Worm (Caenorhabditis elegans) whole organism, late embryonic: ENCODE results near the gene T25B2.3.

Experiments
- C08G9.2 ChIP-seq: sonication (generic microtip); optimal IDR thresholded peaks from 2 replicates; lab custom pipeline; 2016; ENCODE audit warnings: mild to moderate bottlenecking, missing genetic modification characterization, moderate library complexity, missing compliant biosample characterization
- C38D4.7 ChIP-seq: fragments of 200-800 bp; sonication (Bioruptor generic); optimal IDR thresholded peaks from 2 replicates; lab custom pipeline; 2018; ENCODE audit warnings: mild to moderate bottlenecking, missing genetic modification characterization, moderate library complexity, missing compliant biosample characterization
- F13H6.1 ChIP-seq: sonication (generic microtip); optimal IDR thresholded peaks from 2 replicates; lab custom pipeline; 2016; ENCODE audit warnings: missing genetic modification characterization, missing compliant biosample characterization
- K02D7.2 ChIP-seq: sonication (generic microtip); optimal IDR thresholded peaks from 2 replicates; lab custom pipeline; 2017; ENCODE audit warnings: mild to moderate bottlenecking, missing genetic modification characterization, missing compliant biosample characterization
- K09A11.1 ChIP-seq: sonication (generic microtip); optimal IDR thresholded peaks from 2 replicates; lab custom pipeline; 2017; ENCODE audit warnings: antibody characterized with exemption, mild to moderate bottlenecking, missing genetic modification characterization, missing compliant biosample characterization; ENCODE audit not compliant: insufficient read depth
- T23F11.4 ChIP-seq: fragments of 200-800 bp; sonication (Bioruptor generic); optimal IDR thresholded peaks from 2 replicates; lab custom pipeline; 2018; ENCODE audit warnings: mild to moderate bottlenecking, missing genetic modification characterization, missing compliant biosample characterization
- Y22D7AL.16 ChIP-seq: sonication (generic microtip); optimal IDR thresholded peaks from 2 replicates; lab custom pipeline; 2016; ENCODE audit warnings: missing genetic modification characterization, missing compliant biosample characterization
- ahr-1 ChIP-seq: sonication (generic microtip); optimal IDR thresholded peaks from 2 replicates; lab custom pipeline; 2016; ENCODE audit warnings: missing genetic modification characterization, missing compliant biosample characterization
- ceh-2 ChIP-seq: sonication (generic microtip); optimal IDR thresholded peaks from 2 replicates; lab custom pipeline; 2016; ENCODE audit warnings: missing genotype, missing genetic modification characterization, missing compliant biosample characterization
- ceh-22 ChIP-seq: sonication (generic microtip); optimal IDR thresholded peaks from 2 replicates; lab custom pipeline; 2017; ENCODE audit warnings: missing biosample characterization, missing genetic modification characterization
- ceh-24 ChIP-seq: sonication (generic microtip); optimal IDR thresholded peaks from 2 replicates; lab custom pipeline; 2016; ENCODE audit warnings: mild to moderate bottlenecking, missing genetic modification characterization, missing compliant biosample characterization
- ceh-30 ChIP-seq: fragments of 150-350 bp; optimal IDR thresholded peaks from 2 replicates; lab custom pipeline; 2014; ENCODE audit warnings: missing biosample characterization, missing genetic modification characterization
- ceh-31 ChIP-seq: sonication (generic microtip); optimal IDR thresholded peaks from 2 replicates; lab custom pipeline; 2016; ENCODE audit warnings: missing genetic modification characterization, missing compliant biosample characterization
- ceh-45 ChIP-seq: fragments of 200-800 bp; sonication (Bioruptor generic); IDR thresholded peaks from 2 replicates; pipeline ENCODE4 v1.3.6; 2022; ENCODE audit warnings: missing genetic modification reagents, missing genetic modification characterization, missing compliant biosample characterization
- ceh-48 ChIP-seq: sonication (generic microtip); optimal IDR thresholded peaks from 2 replicates; lab custom pipeline; 2016; ENCODE audit warnings: missing genetic modification characterization, inconsistent platforms, missing compliant biosample characterization
- ceh-6 ChIP-seq: fragments of 200-800 bp; sonication (Bioruptor generic); optimal IDR thresholded peaks from 2 replicates; lab custom pipeline; 2018; ENCODE audit warnings: mild to moderate bottlenecking, missing genetic modification characterization, missing compliant biosample characterization
- ceh-9 ChIP-seq: sonication (generic microtip); optimal IDR thresholded peaks from 2 replicates; lab custom pipeline; 2016; ENCODE audit warnings: mild to moderate bottlenecking, missing genetic modification characterization, inconsistent platforms, missing compliant biosample characterization
- dve-1 ChIP-seq: sonication (generic microtip); optimal IDR thresholded peaks from 2 replicates; lab custom pipeline; 2017; ENCODE audit warnings: antibody characterized with exemption, mild to moderate bottlenecking, missing genetic modification characterization, missing compliant biosample characterization
- elt-2 ChIP-seq: sonication (generic microtip); optimal IDR thresholded peaks from 2 replicates; lab custom pipeline; 2016; ENCODE audit warnings: missing genetic modification reagents, missing genetic modification characterization, missing compliant biosample characterization
- elt-4 ChIP-seq: sonication (generic microtip); optimal IDR thresholded peaks from 2 replicates; lab custom pipeline; 2016; ENCODE audit warnings: missing genetic modification characterization, missing compliant biosample characterization
- fkh-10 ChIP-seq: fragments of 150-350 bp; optimal IDR thresholded peaks from 2 replicates; lab custom pipeline; 2014; ENCODE audit warnings: missing biosample characterization, missing genetic modification reagents, missing genetic modification characterization
- hlh-13 ChIP-seq: fragments of 200-800 bp; sonication (Bioruptor generic); optimal IDR thresholded peaks from 2 replicates; lab custom pipeline; 2018; ENCODE audit warnings: mild to moderate bottlenecking, missing genetic modification characterization, missing compliant biosample characterization
- hlh-30 ChIP-seq: sonication (generic microtip); optimal IDR thresholded peaks from 2 replicates; lab custom pipeline; 2017; ENCODE audit warnings: antibody characterized with exemption, missing genetic modification characterization, missing compliant biosample characterization; ENCODE audit not compliant: insufficient read depth
- lin-11 ChIP-seq: fragments of 200-800 bp; sonication (Bioruptor generic); optimal IDR thresholded peaks from 2 replicates; lab custom pipeline; 2018; ENCODE audit warnings: mild to moderate bottlenecking, missing genetic modification characterization, missing compliant biosample characterization
- nhr-232 ChIP-seq: sonication (generic microtip); optimal IDR thresholded peaks from 2 replicates; lab custom pipeline; 2016; ENCODE audit warnings: missing genetic modification characterization, missing compliant biosample characterization
- odd-2 ChIP-seq: sonication (generic microtip); optimal IDR thresholded peaks from 2 replicates; lab custom pipeline; 2017; ENCODE audit warnings: antibody characterized with exemption, mild to moderate bottlenecking, missing genetic modification characterization, missing compliant biosample characterization
- pat-9 ChIP-seq: fragments of 200-800 bp; sonication (Bioruptor generic); optimal IDR thresholded peaks from 2 replicates; lab custom pipeline; 2018; ENCODE audit warnings: mild to moderate bottlenecking, missing genetic modification characterization, moderate library complexity, missing compliant biosample characterization
- pha-4 ChIP-seq: fragments of 150-350 bp; optimal IDR thresholded peaks from 2 replicates; lab custom pipeline; 2018; ENCODE audit warnings: missing biosample characterization, missing genetic modification reagents, missing genetic modification characterization
- pqm-1 ChIP-seq: sonication (generic microtip); optimal IDR thresholded peaks from 2 replicates; lab custom pipeline; 2016; ENCODE audit warnings: missing genetic modification characterization, missing compliant biosample characterization
- pros-1 ChIP-seq: fragments of 150-350 bp; optimal IDR thresholded peaks from 2 replicates; lab custom pipeline; 2014; ENCODE audit warnings: missing biosample characterization, missing genetic modification reagents, missing genetic modification characterization
- sdc-2 ChIP-seq: sonication (generic microtip); optimal IDR thresholded peaks from 2 replicates; lab custom pipeline; 2016; ENCODE audit warnings: missing genotype, missing genetic modification characterization, missing compliant biosample characterization
- sox-2 ChIP-seq: fragments of 200-800 bp; sonication (Bioruptor generic); IDR thresholded peaks from 2 replicates; pipeline ENCODE4 v1.3.6; 2022; ENCODE audit warnings: missing genetic modification reagents, missing genetic modification characterization, missing compliant biosample characterization
- sox-4 ChIP-seq: sonication (generic microtip); optimal IDR thresholded peaks from 2 replicates; lab custom pipeline; 2017; ENCODE audit warnings: mild to moderate bottlenecking, missing genetic modification characterization, inconsistent platforms, missing compliant biosample characterization
- syd-9 ChIP-seq: sonication (generic microtip); optimal IDR thresholded peaks from 2 replicates; lab custom pipeline; 2016; ENCODE audit warnings: mild to moderate bottlenecking, missing genetic modification characterization, moderate library complexity, missing compliant biosample characterization
- unc-3 ChIP-seq, 2 experiments: fragments of 200-800 bp in 1 of 2; sonication (Bioruptor generic) in 1 of 2; sonication (generic microtip) in 1 of 2; conservative IDR thresholded peaks in 1 of 2; optimal IDR thresholded peaks in 1 of 2; 2 replicates each; pipeline versions ENCODE4 v1.3.6 to Lab custom; 2016 to 2022; ENCODE audit warnings: missing compliant biosample characterization in 2 of 2, missing genetic modification characterization in 2 of 2, missing genetic modification reagents in 1 of 2
- zip-5 ChIP-seq: sonication (generic microtip); optimal IDR thresholded peaks from 2 replicates; lab custom pipeline; 2016; ENCODE audit warnings: missing genetic modification characterization, missing compliant biosample characterization

The T25B2.3 gene

ce11 chrX:6177944-6178566 lies 2.1 kb downstream of the T25B2.3 start, which contains the start of the genes T25B2.4 and T13C5.3:
T25B2.4 (plus strand) TSS chrX:6178244.
T13C5.3 (plus strand) TSS chrX:6178516.
- TF ChIP-seq unc-3 (GFP tag; conservative IDR thresholded peaks at IDR 0.05; lab: Robert Waterston, UW) = no peak
- TF ChIP-seq unc-3 (tag; optimal IDR thresholded peaks at IDR 0.05; lab: Kevin White, UChicago) = no peak
- no peak for TF ChIP-seq odd-2 (tag; lab: Kevin White, UChicago)
- no peak for TF ChIP-seq sox-4 (tag; lab: Kevin White, UChicago)
- TF ChIP-seq F13H6.1 = no peak
- TF ChIP-seq C38D4.7 = no peak
- TF ChIP-seq Y22D7AL.16 (tag; lab: Kevin White, UChicago) = no peak
- TF ChIP-seq sdc-2 (tag; lab: Kevin White, UChicago) = no peak
- no peak for TF ChIP-seq ceh-2
- no peak for TF ChIP-seq K09A11.1 (tag; lab: Kevin White, UChicago)
- no peak for TF ChIP-seq ceh-30 (tag; lab: Kevin White, UChicago)
- no peak for TF ChIP-seq ceh-6 (GFP tag; lab: Kevin White, UChicago)
- no peak for TF ChIP-seq pqm-1 (tag; lab: Kevin White, UChicago)
- TF ChIP-seq zip-5 (tag; lab: Kevin White, UChicago) = no peak
- TF ChIP-seq dve-1 (tag; lab: Kevin White, UChicago) = no peak
- no peak for TF ChIP-seq pat-9 (tag; lab: Kevin White, UChicago)
- TF ChIP-seq ceh-31 (tag; lab: Kevin White, UChicago) = no peak
- no peak for TF ChIP-seq ceh-48 (tag; lab: Kevin White, UChicago)
- TF ChIP-seq pha-4 (tag; lab: Kevin White, UChicago) = no peak
- no peak for TF ChIP-seq lin-11
- TF ChIP-seq ceh-45 (GFP tag; lab: Robert Waterston, UW) = no peak
- TF ChIP-seq, all 69 proteins: peak for 0

- TF ChIP-seq pros-1 (tag; lab: Kevin White, UChicago) (no peak), ceh-6 (GFP tag; lab: Kevin White, UChicago) (no peak), elt-2 (tag; lab: Kevin White, UChicago) (no peak), T23F11.4 (GFP tag; lab: Kevin White, UChicago) (no peak), ceh-22 (no peak), pat-9 (tag; lab: Kevin White, UChicago) (no peak), ceh-30 (tag; lab: Kevin White, UChicago) (no peak)
Observed at ce11 chrX:6178989-6179388, 3.1 kb downstream of the T25B2.3 start.

- TF ChIP-seq hlh-13 (GFP tag; lab: Kevin White, UChicago) = no peak
Observed at ce11 chrX:6180293-6180692, 4.4 kb downstream of the T25B2.3 start, which contains the start of gene T13C5.7. T13C5.7 (plus strand) TSS chrX:6180593.

- TF ChIP-seq ceh-9 (no peak), sox-2 (GFP tag; lab: Robert Waterston, UW) (no peak), K02D7.2 (tag; lab: Kevin White, UChicago) (no peak), elt-4 (no peak), C08G9.2 (tag; lab: Kevin White, UChicago) (no peak), ceh-22 (no peak), fkh-10 (GFP tag; lab: Kevin White, UChicago) (no peak), hlh-30 (no peak), syd-9 (no peak), nhr-232 (tag; lab: Kevin White, UChicago) (no peak), ahr-1 (tag; lab: Kevin White, UChicago) (no peak), C38D4.7 (no peak), ceh-24 (tag; lab: Kevin White, UChicago) (no peak), Y22D7AL.16 (tag; lab: Kevin White, UChicago) (no peak), F13H6.1 (no peak), ceh-30 (tag; lab: Kevin White, UChicago) (no peak), ceh-48 (tag; lab: Kevin White, UChicago) (no peak)
Observed at ce11 chrX:6184709-6185108, 8.8 kb downstream of the T25B2.3 start, which contains the start of gene T13C5.2. T13C5.2 (plus strand) TSS chrX:6185009.
